Worm (Caenorhabditis elegans) whole organism, young adult: ENCODE measurements around the gene nhr-86.

ENCODE experiments used
- B0019.2 ChIP-seq: fragments of 200-800 bp; sonication (Bioruptor generic); conservative IDR thresholded peaks from 2 replicates; pipeline ENCODE4 v1.3.6; 2022; ENCODE audit warnings: missing genetic modification reagents, missing genetic modification characterization, missing compliant biosample characterization
- C17E4.6 ChIP-seq: fragments of 200-800 bp; sonication (Bioruptor generic); IDR thresholded peaks from 2 replicates; pipeline ENCODE4 v1.3.6; 2022; ENCODE audit warnings: missing genetic modification reagents, missing genetic modification characterization, missing compliant biosample characterization
- D2030.7 ChIP-seq: fragments of 200-800 bp; sonication (Bioruptor generic); IDR thresholded peaks from 2 replicates; pipeline ENCODE4 v1.3.6; 2022; ENCODE audit warnings: missing genetic modification reagents, missing genetic modification characterization, missing compliant biosample characterization
- F33H1.4 ChIP-seq: fragments of 200-800 bp; sonication (Bioruptor generic); IDR thresholded peaks from 2 replicates; pipeline ENCODE4 v1.3.6; 2022; ENCODE audit warnings: missing genetic modification reagents, missing genetic modification characterization, missing compliant biosample characterization
- F49E8.2 ChIP-seq: sonication (generic microtip); optimal IDR thresholded peaks from 3 replicates; lab custom pipeline; 2017; ENCODE audit warnings: missing genetic modification characterization, mild to moderate bottlenecking, missing compliant biosample characterization, antibody characterized with exemption, moderate library complexity; ENCODE audit not compliant: insufficient read depth
- F55B11.4 ChIP-seq: sonication (generic microtip); optimal IDR thresholded peaks from 2 replicates; lab custom pipeline; 2016; ENCODE audit warnings: missing compliant biosample characterization, missing genetic modification characterization, borderline replicate concordance; ENCODE audit not compliant: insufficient read depth
- F57C9.4 ChIP-seq: sonication (generic microtip); optimal IDR thresholded peaks from 2 replicates; lab custom pipeline; 2017; ENCODE audit warnings: mild to moderate bottlenecking, missing genetic modification characterization, missing compliant biosample characterization
- T07F8.4 ChIP-seq: sonication (generic microtip); optimal IDR thresholded peaks from 2 replicates; lab custom pipeline; 2016; ENCODE audit warnings: mild to moderate bottlenecking, missing genetic modification characterization, moderate library complexity, missing compliant biosample characterization
- Y56A3A.18 ChIP-seq: fragments of 200-800 bp; sonication (Bioruptor generic); IDR thresholded peaks from 2 replicates; pipeline ENCODE4 v1.3.6; 2022; ENCODE audit warnings: missing genetic modification reagents, missing genetic modification characterization, missing compliant biosample characterization
- Y67H2A.10 ChIP-seq: fragments of 200-800 bp; sonication (Bioruptor generic); conservative IDR thresholded peaks from 2 replicates; pipeline ENCODE4 v1.3.6; 2022; ENCODE audit warnings: missing genetic modification reagents, missing genetic modification characterization, missing compliant biosample characterization
- attf-5 ChIP-seq: fragments of 200-800 bp; sonication (Bioruptor generic); optimal IDR thresholded peaks from 2 replicates; lab custom pipeline; 2018; ENCODE audit warnings: mild to moderate bottlenecking, missing genetic modification characterization, missing compliant biosample characterization
- cebp-1 ChIP-seq, 2 experiments: fragments of 200-800 bp in 1 of 2; sonication (Bioruptor generic) in 1 of 2; sonication (generic microtip) in 1 of 2; IDR thresholded peaks in 1 of 2; optimal IDR thresholded peaks in 1 of 2; 2 replicates each; pipeline versions ENCODE4 v1.3.6 to Lab custom; 2017 to 2022; ENCODE audit warnings: missing compliant biosample characterization in 2 of 2, missing genetic modification characterization in 2 of 2, mild to moderate bottlenecking in 1 of 2, missing genetic modification reagents in 1 of 2, moderate library complexity in 1 of 2
- ceh-91 ChIP-seq: fragments of 200-800 bp; sonication (Bioruptor generic); IDR thresholded peaks from 2 replicates; pipeline ENCODE4 v1.3.6; 2022; ENCODE audit warnings: missing genetic modification reagents, missing genetic modification characterization, missing compliant biosample characterization
- dox-1 ChIP-seq: fragments of 200-800 bp; sonication (Bioruptor generic); IDR thresholded peaks from 2 replicates; pipeline ENCODE4 v1.3.6; 2022; ENCODE audit warnings: missing genetic modification reagents, missing genetic modification characterization, missing compliant biosample characterization
- dpl-1 ChIP-seq: fragments of 150-350 bp; optimal IDR thresholded peaks from 2 replicates; lab custom pipeline; 2014; ENCODE audit warnings: missing biosample characterization, missing genetic modification reagents, missing genetic modification characterization
- efl-1 ChIP-seq: fragments of 150-350 bp; optimal IDR thresholded peaks from 2 replicates; lab custom pipeline; 2014; ENCODE audit warnings: missing biosample characterization, missing genetic modification reagents, missing genetic modification characterization
- ets-4 ChIP-seq: fragments of 200-800 bp; sonication (Bioruptor generic); optimal IDR thresholded peaks from 2 replicates; lab custom pipeline; 2018; ENCODE audit warnings: mild to moderate bottlenecking, missing genetic modification characterization, missing compliant biosample characterization
- hmg-1.2 ChIP-seq: fragments of 200-800 bp; sonication (Bioruptor generic); IDR thresholded peaks from 2 replicates; pipeline ENCODE4 v1.3.6; 2022; ENCODE audit warnings: missing genetic modification reagents, missing genetic modification characterization, missing compliant biosample characterization
- let-526 ChIP-seq: fragments of 200-800 bp; sonication (Bioruptor generic); IDR thresholded peaks from 2 replicates; pipeline ENCODE4 v1.3.6; 2022; ENCODE audit warnings: missing genetic modification reagents, missing genetic modification characterization, missing compliant biosample characterization
- let-607 ChIP-seq, 2 experiments: fragments of 200-800 bp in 1 of 2; sonication (Bioruptor generic) in 1 of 2; sonication (generic microtip) in 1 of 2; optimal IDR thresholded peaks; 2 replicates each; lab custom pipeline; 2016 to 2018; ENCODE audit warnings: mild to moderate bottlenecking in 2 of 2, missing compliant biosample characterization in 2 of 2, missing genetic modification characterization in 2 of 2, moderate library complexity in 2 of 2, missing genotype in 1 of 2
- lin-54 ChIP-seq: fragments of 200-800 bp; sonication (Bioruptor generic); optimal IDR thresholded peaks from 2 replicates; lab custom pipeline; 2018; ENCODE audit warnings: mild to moderate bottlenecking, missing genetic modification characterization, missing compliant biosample characterization
- lsl-1 ChIP-seq: fragments of 200-800 bp; sonication (Bioruptor generic); optimal IDR thresholded peaks from 2 replicates; lab custom pipeline; 2018; ENCODE audit warnings: mild to moderate bottlenecking, missing genetic modification characterization, moderate library complexity, missing compliant biosample characterization
- madf-6 ChIP-seq: fragments of 200-800 bp; sonication (Bioruptor generic); IDR thresholded peaks from 2 replicates; pipeline ENCODE4 v1.3.6; 2022; ENCODE audit warnings: missing genetic modification reagents, missing genetic modification characterization, missing compliant biosample characterization
- madf-8 ChIP-seq: fragments of 200-800 bp; sonication (Bioruptor generic); conservative IDR thresholded peaks from 2 replicates; pipeline ENCODE4 v1.3.6; 2022; ENCODE audit warnings: missing genetic modification reagents, missing genetic modification characterization, missing compliant biosample characterization
- pbrm-1 ChIP-seq: fragments of 200-800 bp; sonication (Bioruptor generic); IDR thresholded peaks from 2 replicates; pipeline ENCODE4 v1.3.6; 2022; ENCODE audit warnings: missing genetic modification reagents, missing genetic modification characterization, missing compliant biosample characterization
- rcor-1 ChIP-seq: fragments of 200-800 bp; sonication (Bioruptor generic); IDR thresholded peaks from 2 replicates; pipeline ENCODE4 v1.3.6; 2022; ENCODE audit warnings: missing genetic modification reagents, missing genetic modification characterization, missing compliant biosample characterization
- rpc-1 ChIP-seq, 2 experiments: fragments of 150-350 bp in 1 of 2; sonication (generic microtip) in 1 of 2; optimal IDR thresholded peaks; 2 replicates each; lab custom pipeline; 2014 to 2018; ENCODE audit warnings: missing biosample characterization in 1 of 2, missing genetic modification characterization in 1 of 2, missing genetic modification reagents in 1 of 2, missing genotype in 1 of 2
- sdz-38 ChIP-seq: sonication (generic microtip); optimal IDR thresholded peaks from 2 replicates; lab custom pipeline; 2016; ENCODE audit warnings: missing genotype, missing genetic modification characterization, missing compliant biosample characterization
- snpc-1.1 ChIP-seq: sonication (generic microtip); optimal IDR thresholded peaks from 2 replicates; lab custom pipeline; 2017; ENCODE audit warnings: missing genetic modification characterization, mild to moderate bottlenecking, missing compliant biosample characterization, antibody characterized with exemption, moderate library complexity, missing genotype, missing genetic modification reagents; ENCODE audit not compliant: insufficient read depth
- snpc-1.3 ChIP-seq: sonication (generic microtip); optimal IDR thresholded peaks from 2 replicates; lab custom pipeline; 2017; ENCODE audit warnings: missing genetic modification characterization, mild to moderate bottlenecking, missing compliant biosample characterization, antibody characterized with exemption, moderate library complexity, missing genotype, missing genetic modification reagents; ENCODE audit not compliant: insufficient read depth
- snpc-3.4 ChIP-seq: sonication (generic microtip); optimal IDR thresholded peaks from 2 replicates; lab custom pipeline; 2017; ENCODE audit warnings: missing genetic modification characterization, mild to moderate bottlenecking, missing compliant biosample characterization, antibody characterized with exemption, moderate library complexity, missing genotype, missing genetic modification reagents
- snpc-4 ChIP-seq, 5 experiments: fragments of 150-350 bp in 1 of 5; sonication (generic microtip) in 4 of 5; optimal IDR thresholded peaks; 2 replicates each; lab custom pipeline; 2014 to 2018; ENCODE audit warnings: missing genetic modification characterization in 5 of 5, missing biosample characterization in 3 of 5, antibody characterized with exemption in 2 of 5, mild to moderate bottlenecking in 2 of 5, missing compliant biosample characterization in 2 of 5, missing genotype in 2 of 5, moderate library complexity in 2 of 5, missing genetic modification reagents in 1 of 5
- somi-1 ChIP-seq: fragments of 200-800 bp; sonication (Bioruptor generic); optimal IDR thresholded peaks from 2 replicates; lab custom pipeline; 2018; ENCODE audit warnings: mild to moderate bottlenecking, missing genetic modification characterization, missing compliant biosample characterization
- tlf-1 ChIP-seq: fragments of 200-800 bp; sonication (Bioruptor generic); optimal IDR thresholded peaks from 2 replicates; lab custom pipeline; 2018; ENCODE audit warnings: mild to moderate bottlenecking, missing genetic modification characterization, missing compliant biosample characterization
- xnd-1 ChIP-seq: sonication (generic microtip); optimal IDR thresholded peaks from 2 replicates; lab custom pipeline; 2016; ENCODE audit warnings: missing genotype, missing genetic modification reagents, missing genetic modification characterization, missing compliant biosample characterization

Gene nhr-86

DNA sequence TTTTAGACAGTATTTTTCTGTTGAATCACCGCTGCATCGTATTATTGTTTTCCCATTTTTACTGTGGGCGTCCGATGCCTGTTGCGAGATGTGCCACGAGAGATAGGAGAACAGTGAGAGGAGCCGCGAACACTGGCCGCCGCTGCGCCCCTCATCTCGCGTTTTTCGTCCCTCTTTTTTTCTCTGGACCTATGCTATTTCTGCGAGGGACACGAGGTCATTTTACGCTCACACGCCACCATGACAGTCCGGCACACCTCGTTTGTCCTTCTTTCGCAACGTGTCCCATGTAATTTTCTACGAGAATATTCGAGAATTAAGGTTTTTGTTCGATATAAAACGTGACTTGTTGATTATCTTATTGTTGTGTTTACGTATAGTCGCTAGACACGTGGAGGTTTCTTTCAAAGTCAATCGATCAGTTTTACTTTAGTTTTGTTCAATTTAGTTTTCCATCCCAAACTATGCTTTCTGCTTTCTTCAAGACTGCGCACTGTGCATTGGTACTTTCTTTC, 1.4 kb upstream of the nhr-86 start, which contains the start of gene lbp-9 (continued):
- TF ChIP-seq F57C9.4 (no peak), Y56A3A.18 (GFP tag; lab: Robert Waterston, UW) (no peak)
- TF ChIP-seq, all 124 proteins: peak for 32

DNA sequence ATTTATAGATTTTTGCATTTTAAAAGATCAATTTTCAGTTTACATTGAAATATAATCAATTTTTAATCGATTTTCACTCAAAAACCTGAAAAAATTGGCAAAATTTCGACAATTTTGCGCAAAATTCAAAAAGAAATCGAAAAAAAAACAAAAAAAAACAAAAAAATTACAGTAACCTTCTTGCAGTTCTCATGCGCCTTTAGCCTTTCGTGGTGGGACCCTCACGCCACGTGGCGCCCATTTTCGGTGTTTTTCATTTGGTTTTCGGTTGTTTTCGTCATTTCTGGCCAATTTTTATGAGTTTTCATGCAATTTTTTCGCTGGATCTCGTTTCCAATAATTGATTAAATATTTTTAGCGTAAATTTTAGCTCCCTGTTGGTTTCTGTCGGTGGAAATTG, 769 bp upstream of the nhr-86 start:
- peak; percentile 33; the same call in 1 of the 2 replicates for TF ChIP-seq hmg-1.2
- TF ChIP-seq B0019.2 (GFP tag; lab: Robert Waterston, UW) = peak; percentile 55; the same call in 1 of the 2 replicates
- TF ChIP-seq let-607 (tag; optimal IDR thresholded peaks at IDR 0.05; lab: Kevin White, UChicago) = peak in 1 of 2 experiments; percentile 63
- TF ChIP-seq tlf-1 = peak; percentile 33
- TF ChIP-seq let-526 (GFP tag; lab: Robert Waterston, UW) = no peak
- TF ChIP-seq ceh-91 (GFP tag; lab: Robert Waterston, UW) = peak; percentile 90
- no peak for TF ChIP-seq F55B11.4 (tag; lab: Kevin White, UChicago)
- 0 out of 2 replicates have a peak, but pooled peaks have one; percentile 30 for TF ChIP-seq Y67H2A.10 (GFP tag; lab: Robert Waterston, UW)
- TF ChIP-seq snpc-4 (GFP tag; optimal IDR thresholded peaks at IDR 0.05; lab: Kevin White, UChicago) = peak; percentile 4
- TF ChIP-seq snpc-4 (tag; optimal IDR thresholded peaks at IDR 0.05; lab: Kevin White, UChicago) = no peak
- no peak for TF ChIP-seq rpc-1 (optimal IDR thresholded peaks at IDR 0.05; lab: Kevin White, UChicago)
- no peak for TF ChIP-seq rpc-1 (tag; optimal IDR thresholded peaks at IDR 0.05; lab: Kevin White, UChicago)
- peak; percentile 89 for TF ChIP-seq madf-6 (GFP tag; lab: Robert Waterston, UW)
- TF ChIP-seq lin-54 = peak; percentile 1
- TF ChIP-seq ets-4 = no peak
- peak; percentile 89 for TF ChIP-seq efl-1 (GFP tag; lab: Kevin White, UChicago)
- peak; percentile 67 for TF ChIP-seq dpl-1 (GFP tag; lab: Kevin White, UChicago)
- TF ChIP-seq lsl-1 = peak; percentile 89
- peak; percentile 68 for TF ChIP-seq snpc-3.4
- peak; percentile 6; the same call in 1 of the 2 replicates for TF ChIP-seq dox-1 (GFP tag; lab: Robert Waterston, UW)
- TF ChIP-seq snpc-1.1 (tag; lab: Kevin White, UChicago) = peak; percentile 31
- TF ChIP-seq madf-8 (GFP tag; lab: Robert Waterston, UW) = peak; percentile 72
- TF ChIP-seq sdz-38 (tag; lab: Kevin White, UChicago) = no peak
- peak; percentile 65 for TF ChIP-seq pbrm-1 (GFP tag; lab: Robert Waterston, UW)
- peak; percentile 69 for TF ChIP-seq snpc-1.3 (tag; lab: Kevin White, UChicago)
- TF ChIP-seq C17E4.6 (GFP tag; lab: Robert Waterston, UW) = peak; percentile 68; the same call in 1 of the 2 replicates
- TF ChIP-seq D2030.7 = peak; percentile 88
- TF ChIP-seq rcor-1 (GFP tag; lab: Robert Waterston, UW) = 0 out of 2 replicates have a peak, but pooled peaks have one; percentile 8
- TF ChIP-seq xnd-1 (tag; lab: Kevin White, UChicago) = peak; percentile 52
- TF ChIP-seq T07F8.4 (tag; lab: Kevin White, UChicago) = no peak
- TF ChIP-seq F33H1.4 (GFP tag; lab: Robert Waterston, UW) = peak; percentile 91
- TF ChIP-seq F49E8.2 = peak; percentile 51
- no peak for TF ChIP-seq somi-1 (GFP tag; lab: Kevin White, UChicago)

DNA sequence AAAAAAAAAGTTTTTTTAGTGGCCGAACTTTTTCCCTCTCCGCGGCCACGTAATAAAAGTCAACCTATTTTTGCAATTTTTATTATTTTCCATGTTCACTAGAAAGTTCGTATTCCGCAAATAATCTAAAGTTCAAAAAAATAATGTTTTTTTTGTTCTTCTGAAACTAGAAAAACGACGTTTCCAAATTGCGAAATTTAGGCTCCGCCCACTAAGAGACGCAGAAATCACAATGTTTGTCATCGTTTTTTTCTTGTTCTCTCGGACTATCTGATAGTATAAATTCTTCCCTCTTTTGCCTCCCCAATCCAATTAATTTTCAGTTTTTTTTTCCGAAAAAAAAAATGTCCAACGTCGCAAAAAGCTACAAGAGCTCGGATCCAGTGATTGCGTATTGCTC, 9.3 kb downstream of the nhr-86 start, which contains the start of gene comt-3:
comt-3 (plus strand) TSS at position 214 of the 400 bp plus-strand sequence.
- no peak for TF ChIP-seq madf-6 (GFP tag; lab: Robert Waterston, UW)
- peak; percentile 79; the same call in 1 of the 2 replicates for TF ChIP-seq cebp-1 (GFP tag; IDR thresholded peaks at IDR 0.05; lab: Robert Waterston, UW)
- peak; percentile 89 for TF ChIP-seq cebp-1 (tag; optimal IDR thresholded peaks at IDR 0.05; lab: Kevin White, UChicago)
- no peak for TF ChIP-seq attf-5
